5 fruit fly cellular contexts compared by ENCODE assay signal in the genomic region with DNA sequence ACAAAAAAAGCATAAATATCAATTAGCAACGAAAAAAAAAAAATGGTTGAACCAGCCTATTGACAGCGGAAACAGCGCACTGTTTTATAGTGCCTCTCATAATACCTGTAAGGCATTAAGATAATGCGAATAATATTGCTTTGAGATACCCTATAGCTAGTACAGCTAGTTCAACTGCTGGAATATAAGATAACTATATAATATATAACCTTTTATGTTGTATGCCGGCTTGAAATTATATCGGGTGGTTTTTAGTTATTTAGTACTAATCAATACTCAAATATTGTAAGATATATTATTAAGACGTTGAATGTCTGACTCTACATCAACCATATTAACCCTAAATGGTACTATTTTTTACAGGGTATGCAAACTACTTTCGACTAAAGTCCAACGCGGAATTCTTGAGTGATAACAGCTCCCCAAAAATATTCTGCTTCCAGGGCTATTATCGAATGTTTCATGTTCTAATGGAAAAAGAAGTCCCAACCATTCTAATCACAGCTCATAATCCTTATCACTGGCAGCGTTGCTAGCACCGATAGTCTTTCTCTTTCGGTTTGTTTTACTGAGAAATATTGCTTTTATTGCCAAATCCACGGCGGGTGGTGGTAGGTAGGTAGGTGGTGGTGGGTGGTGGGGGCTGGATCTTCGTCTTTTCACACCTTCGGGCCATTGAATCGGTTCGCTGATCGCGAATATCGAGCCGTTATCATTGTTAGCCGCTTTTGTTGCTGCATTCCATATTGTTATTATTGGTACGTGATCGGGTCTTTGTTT.
A peak's percentile ranks its signal among the peaks of the same experiment; 100 is the strongest.
TF ChIP-seq lines count a peak whose summit lies in the region.

No protein-coding gene starts in this region.

- no peak for TF ChIP-seq CTCF in whole organism, embryonic (GFP tag; optimal IDR thresholded peaks at IDR 0.05; lab: Kevin White, UChicago)

TF ChIP-seq in whole organism, adult, 20 proteins besides CTCF, POLR2A, EP300 and RAD21 (continues in another document):
- TF ChIP-seq toe (GFP tag; optimal IDR thresholded peaks at IDR 0.05; lab: Kevin White, UChicago): peak; percentile 57
- TF ChIP-seq Hr96 (GFP tag; optimal IDR thresholded peaks at IDR 0.05; lab: Kevin White, UChicago): no peak
- peak; percentile 94 for TF ChIP-seq CG33017 (tag; optimal IDR thresholded peaks at IDR 0.05; lab: Kevin White, UChicago)
- no peak for TF ChIP-seq cic (GFP tag; optimal IDR thresholded peaks at IDR 0.05; lab: Kevin White, UChicago)
- TF ChIP-seq tj (GFP tag; optimal IDR thresholded peaks at IDR 0.05; lab: Kevin White, UChicago): peak; percentile 71
- TF ChIP-seq CG5204 (GFP tag; optimal IDR thresholded peaks at IDR 0.05; lab: Kevin White, UChicago): peak; percentile 73
- TF ChIP-seq Crg-1 (GFP tag; optimal IDR thresholded peaks at IDR 0.05; lab: Kevin White, UChicago): no peak
- peak; percentile 54 for TF ChIP-seq Mnt (GFP tag; optimal IDR thresholded peaks at IDR 0.05; lab: Kevin White, UChicago)
- peak; percentile 60 for TF ChIP-seq CG14711 (tag; optimal IDR thresholded peaks at IDR 0.05; lab: Kevin White, UChicago)
- peak; percentile 43 for TF ChIP-seq CG1620 (GFP tag; optimal IDR thresholded peaks at IDR 0.05; lab: Kevin White, UChicago)
- peak; percentile 31 for TF ChIP-seq pad (GFP tag; optimal IDR thresholded peaks at IDR 0.05; lab: Kevin White, UChicago)
- TF ChIP-seq bab1 (GFP tag; optimal IDR thresholded peaks at IDR 0.05; lab: Kevin White, UChicago): peak; percentile 94
- no peak for TF ChIP-seq cnc (optimal IDR thresholded peaks at IDR 0.05; lab: Kevin White, UChicago)
- TF ChIP-seq Clk (GFP tag; optimal IDR thresholded peaks at IDR 0.05; lab: Kevin White, UChicago): peak; percentile 66
- TF ChIP-seq CG7045 (GFP tag; optimal IDR thresholded peaks at IDR 0.05; lab: Kevin White, UChicago): peak; percentile 71
- peak; percentile 55 for TF ChIP-seq CG12768 (GFP tag; optimal IDR thresholded peaks at IDR 0.05; lab: Kevin White, UChicago)

TF ChIP-seq in whole organism, embryonic, 481 proteins besides CTCF, POLR2A, EP300 and RAD21 (continues in another document):
- TF ChIP-seq ap (GFP tag; IDR thresholded peaks at IDR 0.05; lab: Robert Waterston, UW): peak; percentile 56; the same call in 1 of the 2 replicates
- TF ChIP-seq B-H1 (GFP tag; IDR thresholded peaks at IDR 0.05; lab: Robert Waterston, UW): peak; percentile 71
- TF ChIP-seq CG12299 (tag; optimal IDR thresholded peaks at IDR 0.05; lab: Kevin White, UChicago): peak; percentile 85
- TF ChIP-seq Aef1 (GFP tag; IDR thresholded peaks at IDR 0.05; lab: Robert Waterston, UW): peak; percentile 71
- TF ChIP-seq Antp (GFP tag; optimal IDR thresholded peaks at IDR 0.05; lab: Kevin White, UChicago): no peak
- peak; percentile 21 for TF ChIP-seq CG12155 (GFP tag; optimal IDR thresholded peaks at IDR 0.05; lab: Kevin White, UChicago)
- TF ChIP-seq CG12236 (GFP tag; optimal IDR thresholded peaks at IDR 0.05; lab: Kevin White, UChicago): no peak
- TF ChIP-seq GATAe (GFP tag; conservative IDR thresholded peaks at IDR 0.05; lab: Robert Waterston, UW): peak; percentile 59; the same call in 1 of the 2 replicates
- TF ChIP-seq sens-2 (GFP tag; IDR thresholded peaks at IDR 0.05; lab: Robert Waterston, UW): peak; percentile 13; the same call in 1 of the 2 replicates
- TF ChIP-seq gro (GFP tag; optimal IDR thresholded peaks at IDR 0.05; lab: Kevin White, UChicago): no peak
- peak; percentile 62 for TF ChIP-seq HLH54F (GFP tag; optimal IDR thresholded peaks at IDR 0.05; lab: Kevin White, UChicago)
- no peak for TF ChIP-seq crol (GFP tag; IDR thresholded peaks at IDR 0.05; lab: Robert Waterston, UW)
- TF ChIP-seq CG6689 (GFP tag; IDR thresholded peaks at IDR 0.05; lab: Robert Waterston, UW): peak; percentile 46; the same call in 1 of the 2 replicates
- no peak for TF ChIP-seq eyg (GFP tag; optimal IDR thresholded peaks at IDR 0.05; lab: Kevin White, UChicago)
- peak; percentile 6 for TF ChIP-seq CG18011 (GFP tag; optimal IDR thresholded peaks at IDR 0.05; lab: Kevin White, UChicago)
- TF ChIP-seq CG18764 (GFP tag; optimal IDR thresholded peaks at IDR 0.05; lab: Kevin White, UChicago): no peak

TF ChIP-seq in whole organism, prepupa, 60 proteins besides CTCF, POLR2A, EP300 and RAD21 (continues in another document):
- TF ChIP-seq OdsH (GFP tag; optimal IDR thresholded peaks at IDR 0.05; lab: Kevin White, UChicago): peak; percentile 23
- TF ChIP-seq fd59A (GFP tag; optimal IDR thresholded peaks at IDR 0.05; lab: Kevin White, UChicago): no peak
- TF ChIP-seq Smox (GFP tag; optimal IDR thresholded peaks at IDR 0.05; lab: Kevin White, UChicago): no peak
- no peak for TF ChIP-seq fd85E (GFP tag; optimal IDR thresholded peaks at IDR 0.05; lab: Kevin White, UChicago)
- no peak for TF ChIP-seq Met (GFP tag; optimal IDR thresholded peaks at IDR 0.05; lab: Kevin White, UChicago)
- peak; percentile 11 for TF ChIP-seq fkh (GFP tag; optimal IDR thresholded peaks at IDR 0.05; lab: Kevin White, UChicago)
- TF ChIP-seq dac (GFP tag; optimal IDR thresholded peaks at IDR 0.05; lab: Kevin White, UChicago): no peak
- no peak for TF ChIP-seq CG11294 (GFP tag; IDR thresholded peaks at IDR 0.05; lab: Robert Waterston, UW)
- TF ChIP-seq CG6792 (GFP tag; optimal IDR thresholded peaks at IDR 0.05; lab: Kevin White, UChicago): no peak
- no peak for TF ChIP-seq Hr39 (GFP tag; optimal IDR thresholded peaks at IDR 0.05; lab: Kevin White, UChicago)
- TF ChIP-seq CG8319 (GFP tag; optimal IDR thresholded peaks at IDR 0.05; lab: Kevin White, UChicago): no peak
- TF ChIP-seq cyc (GFP tag; optimal IDR thresholded peaks at IDR 0.05; lab: Kevin White, UChicago): no peak
- peak; percentile 61 for TF ChIP-seq CG15336 (GFP tag; IDR thresholded peaks at IDR 0.05; lab: Robert Waterston, UW)
- peak; percentile 60 for TF ChIP-seq Eip78C (GFP tag; lab: Kevin White, UChicago)
- TF ChIP-seq CG32006 (GFP tag; optimal IDR thresholded peaks at IDR 0.05; lab: Kevin White, UChicago): peak; percentile 56
- TF ChIP-seq Lpt (GFP tag; optimal IDR thresholded peaks at IDR 0.05; lab: Kevin White, UChicago): no peak
- TF ChIP-seq dsx (GFP tag; optimal IDR thresholded peaks at IDR 0.05; lab: Kevin White, UChicago; ENCODE audit: poor library complexity, severe bottlenecking): no peak
- TF ChIP-seq CG8632 (GFP tag; optimal IDR thresholded peaks at IDR 0.05; lab: Kevin White, UChicago): no peak

TF ChIP-seq in whole organism, pupa, 21 proteins besides CTCF, POLR2A, EP300 and RAD21 (continues in another document):
- no peak for TF ChIP-seq CG10348 (GFP tag; IDR thresholded peaks at IDR 0.05; lab: Robert Waterston, UW)
- TF ChIP-seq Pif1B (GFP tag; optimal IDR thresholded peaks at IDR 0.05; lab: Kevin White, UChicago): no peak
- TF ChIP-seq CG12605 (GFP tag; IDR thresholded peaks at IDR 0.05; lab: Robert Waterston, UW): no peak
- TF ChIP-seq fd96Ca (GFP tag; IDR thresholded peaks at IDR 0.05; lab: Robert Waterston, UW): no peak
- no peak for TF ChIP-seq CG8159 (tag; optimal IDR thresholded peaks at IDR 0.05; lab: Kevin White, UChicago)
- no peak for TF ChIP-seq CG17806 (tag; optimal IDR thresholded peaks at IDR 0.05; lab: Kevin White, UChicago)
- TF ChIP-seq gl (tag; optimal IDR thresholded peaks at IDR 0.05; lab: Kevin White, UChicago): no peak
- TF ChIP-seq Ets98B (GFP tag; IDR thresholded peaks at IDR 0.05; lab: Robert Waterston, UW): peak; percentile 49
- no peak for TF ChIP-seq CG4496 (GFP tag; IDR thresholded peaks at IDR 0.05; lab: Robert Waterston, UW)
- TF ChIP-seq EcR (GFP tag; optimal IDR thresholded peaks at IDR 0.05; lab: Kevin White, UChicago): no peak
- TF ChIP-seq Pif1A (GFP tag; optimal IDR thresholded peaks at IDR 0.05; lab: Kevin White, UChicago): peak; percentile 49
- no peak for TF ChIP-seq D1 (tag; optimal IDR thresholded peaks at IDR 0.05; lab: Kevin White, UChicago)
- TF ChIP-seq Snoo (tag; optimal IDR thresholded peaks at IDR 0.05; lab: Kevin White, UChicago): no peak
- no peak for TF ChIP-seq CG9948 (tag; optimal IDR thresholded peaks at IDR 0.05; lab: Kevin White, UChicago)
- peak; percentile 49; the same call in 1 of the 2 replicates for TF ChIP-seq CG32121 (GFP tag; IDR thresholded peaks at IDR 0.05; lab: Robert Waterston, UW)
- TF ChIP-seq rn (GFP tag; IDR thresholded peaks at IDR 0.05; lab: Robert Waterston, UW): no peak
- TF ChIP-seq CG8301 (tag; optimal IDR thresholded peaks at IDR 0.05; lab: Kevin White, UChicago): no peak
- peak; percentile 38 for TF ChIP-seq CG15710 (tag; optimal IDR thresholded peaks at IDR 0.05; lab: Kevin White, UChicago)
- TF ChIP-seq CG14655 (GFP tag; optimal IDR thresholded peaks at IDR 0.05; lab: Kevin White, UChicago): peak; percentile 25
- TF ChIP-seq CG13204 (GFP tag; optimal IDR thresholded peaks at IDR 0.05; lab: Kevin White, UChicago): no peak

TF ChIP-seq in whole organism, wandering third instar larva, 38 proteins besides CTCF, POLR2A, EP300 and RAD21:
- no peak for TF ChIP-seq Rel (GFP tag; optimal IDR thresholded peaks at IDR 0.05; lab: Kevin White, UChicago)
- TF ChIP-seq Rel (tag; optimal IDR thresholded peaks at IDR 0.05; lab: Kevin White, UChicago): peak; percentile 5
- no peak for TF ChIP-seq Myc (optimal IDR thresholded peaks at IDR 0.05; lab: Kevin White, UChicago)
- TF ChIP-seq Hr83 (GFP tag; optimal IDR thresholded peaks at IDR 0.05; lab: Kevin White, UChicago; ENCODE audit: poor library complexity, severe bottlenecking): peak; percentile 41
- TF ChIP-seq fru (GFP tag; optimal IDR thresholded peaks at IDR 0.05; lab: Kevin White, UChicago): peak; percentile 42
- peak in 1 of 2 experiments; percentile 29 for TF ChIP-seq foxo (GFP tag; optimal IDR thresholded peaks at IDR 0.05; lab: Kevin White, UChicago)
TF ChIP-seq in whole organism, wandering third instar larva: peak in this region for 4.
